Fruit fly (Drosophila melanogaster) whole organism, adult: ENCODE measurements around the gene CG4404.

Experiments
- CG11617 ChIP-seq: fragments of 200-800 bp; sonication (Bioruptor generic); optimal IDR thresholded peaks from 2 replicates; lab custom pipeline; 2017; ENCODE audit warnings: mild to moderate bottlenecking, missing biosample characterization, missing genetic modification reagents, missing genetic modification characterization
- CG12768 ChIP-seq: fragments of 200-800 bp; sonication (Bioruptor generic); optimal IDR thresholded peaks from 2 replicates; lab custom pipeline; 2017; ENCODE audit warnings: missing biosample characterization, missing genetic modification characterization, mild to moderate bottlenecking, moderate library complexity, missing genetic modification reagents
- CG5204 ChIP-seq: fragments of 200-800 bp; sonication (Bioruptor generic); optimal IDR thresholded peaks from 2 replicates; lab custom pipeline; 2016; ENCODE audit warnings: missing biosample characterization, missing genetic modification characterization
- CG7045 ChIP-seq: fragments of 200-800 bp; sonication (Bioruptor generic); optimal IDR thresholded peaks from 2 replicates; lab custom pipeline; 2017; ENCODE audit warnings: missing biosample characterization, mild to moderate bottlenecking, missing genetic modification characterization
- Clk ChIP-seq: fragments of 200-800 bp; sonication (Bioruptor generic); optimal IDR thresholded peaks from 2 replicates; lab custom pipeline; 2017; ENCODE audit warnings: missing biosample characterization, missing genetic modification characterization
- Hr96 ChIP-seq: fragments of 200-800 bp; sonication (Bioruptor generic); optimal IDR thresholded peaks from 2 replicates; lab custom pipeline; 2016; ENCODE audit warnings: missing biosample characterization, missing genetic modification characterization
- bab1 ChIP-seq: fragments of 200-800 bp; sonication (Bioruptor generic); optimal IDR thresholded peaks from 3 replicates; lab custom pipeline; 2019; ENCODE audit warnings: missing biosample characterization, mild to moderate bottlenecking, missing genetic modification characterization, moderate library complexity
- kay ChIP-seq: fragments of 200-800 bp; sonication (Bioruptor generic); peaks from one replicate; lab custom pipeline; 2016; ENCODE audit warnings: missing biosample characterization, missing genetic modification characterization, borderline replicate concordance
- ovo ChIP-seq: fragments of 200-800 bp; sonication (Bioruptor generic); optimal IDR thresholded peaks from 2 replicates; lab custom pipeline; 2016; ENCODE audit warnings: missing biosample characterization, missing genetic modification characterization
- tj ChIP-seq: fragments of 200-800 bp; sonication (Bioruptor generic); optimal IDR thresholded peaks from 3 replicates; lab custom pipeline; 2017; ENCODE audit warnings: missing biosample characterization, mild to moderate bottlenecking, missing genetic modification characterization, moderate library complexity

DNA sequence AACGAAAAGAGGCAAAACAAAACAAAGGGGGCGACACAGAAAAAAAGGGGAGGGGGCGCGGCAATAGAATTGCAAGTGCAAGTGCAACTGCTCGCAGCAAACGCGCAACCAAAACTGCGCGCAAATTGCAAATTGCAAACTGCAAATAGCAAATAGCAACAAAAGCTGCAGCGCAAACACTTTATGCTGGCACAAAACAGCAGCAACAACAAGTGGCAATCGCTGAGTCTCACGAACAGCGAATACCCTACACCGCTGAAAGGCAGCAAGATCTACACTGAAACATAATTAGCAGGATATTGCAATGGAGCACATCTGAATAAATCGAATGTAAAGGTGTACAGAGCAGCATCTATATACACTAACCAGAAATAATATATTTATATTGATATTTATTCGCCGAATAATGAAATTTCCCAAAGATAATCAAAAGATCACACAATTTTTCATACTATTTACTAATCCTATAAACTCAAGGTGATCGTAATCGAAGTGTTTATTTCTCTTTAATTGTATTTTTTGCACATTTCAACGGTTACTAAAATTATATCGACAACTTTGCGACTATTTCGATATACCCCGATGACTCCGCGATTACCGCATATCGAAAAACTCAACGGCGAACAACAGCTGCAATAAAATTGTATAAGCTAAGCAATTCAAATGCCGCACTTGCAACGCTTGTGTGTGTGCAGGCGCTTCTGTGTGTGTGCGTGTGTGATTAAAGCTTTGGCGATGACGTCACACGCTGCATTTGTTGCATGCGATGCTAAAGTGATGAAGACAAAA is at the start of gene CG4404:
- TF ChIP-seq Clk (GFP tag; lab: Kevin White, UChicago) (no peak), bab1 (GFP tag; lab: Kevin White, UChicago) (no peak), CG12768 (GFP tag; lab: Kevin White, UChicago) (no peak), CG7045 (GFP tag; lab: Kevin White, UChicago) (no peak), CG11617 (GFP tag; lab: Kevin White, UChicago) (peak; percentile 36), kay (GFP tag; lab: Kevin White, UChicago) (no peak), tj (peak; percentile 96), CG5204 (GFP tag; lab: Kevin White, UChicago) (no peak), Hr96 (GFP tag; lab: Kevin White, UChicago) (no peak), ovo (no peak)
